Worm (Caenorhabditis elegans) whole organism, L2 larva: ENCODE measurements around the gene K02D10.2.

Source experiments
- ama-1 ChIP-seq: fragments of 150-350 bp; optimal IDR thresholded peaks from 2 replicates; lab custom pipeline; 2018; ENCODE audit warnings: inconsistent platforms
- nhr-237 ChIP-seq: fragments of 150-350 bp; optimal IDR thresholded peaks from 2 replicates; lab custom pipeline; 2014; ENCODE audit warnings: missing biosample characterization, missing genetic modification characterization
- unc-55 ChIP-seq: fragments of 150-350 bp; sonication (generic microtip); optimal IDR thresholded peaks from 3 replicates; lab custom pipeline; 2014; ENCODE audit warnings: missing biosample characterization, missing genetic modification reagents, missing genetic modification characterization
- unc-62 ChIP-seq: fragments of 150-350 bp; optimal IDR thresholded peaks from 2 replicates; lab custom pipeline; 2014; ENCODE audit warnings: missing biosample characterization, missing genetic modification reagents, missing genetic modification characterization
- ztf-4 ChIP-seq: fragments of 150-350 bp; optimal IDR thresholded peaks from 2 replicates; lab custom pipeline; 2014; ENCODE audit warnings: missing biosample characterization, missing genetic modification characterization

- TF ChIP-seq ztf-4 (tag; lab: Kevin White, UChicago): peak; percentile 3
- TF ChIP-seq unc-62 (GFP tag; lab: Kevin White, UChicago): no peak
- TF ChIP-seq ama-1 (lab: Kevin White, UChicago): no peak
- peak; percentile 39 for TF ChIP-seq unc-55 (GFP tag; lab: Kevin White, UChicago)
- no peak for TF ChIP-seq nhr-237
Observed at ce11 chrIII:8780473-8780872, 9.4 kb upstream of the K02D10.2 start.
